Fruit fly (Drosophila melanogaster): ENCODE results near the gene senju.

Gene senju

dm6 chr2L:5031399-5031798 lies 21.2 kb upstream of the senju start:
- TF ChIP-seq CG13204 (GFP tag; optimal IDR thresholded peaks at IDR 0.05) (no peak), CG32121 (GFP tag; IDR thresholded peaks at IDR 0.05) (no peak), CG34367 (tag; optimal IDR thresholded peaks at IDR 0.05) (no peak), fd96Ca (GFP tag; IDR thresholded peaks at IDR 0.05) (no peak), CG4496 (GFP tag; IDR thresholded peaks at IDR 0.05) (no peak), CG8301 (tag; optimal IDR thresholded peaks at IDR 0.05) (no peak), Snoo (tag; optimal IDR thresholded peaks at IDR 0.05) (no peak), gl (tag; optimal IDR thresholded peaks at IDR 0.05) (no peak), Ets98B (GFP tag; IDR thresholded peaks at IDR 0.05) (no peak), D1 (tag; optimal IDR thresholded peaks at IDR 0.05) (no peak), EcR (GFP tag; optimal IDR thresholded peaks at IDR 0.05) (no peak), CG8159 (tag; optimal IDR thresholded peaks at IDR 0.05) (no peak), CG10348 (GFP tag; IDR thresholded peaks at IDR 0.05) (no peak), CG9948 (tag; optimal IDR thresholded peaks at IDR 0.05) (no peak), CG14655 (GFP tag; optimal IDR thresholded peaks at IDR 0.05) (no peak), CG17806 (tag; optimal IDR thresholded peaks at IDR 0.05) (no peak), Pif1A (GFP tag; optimal IDR thresholded peaks at IDR 0.05) (no peak), Pif1B (GFP tag; optimal IDR thresholded peaks at IDR 0.05) (no peak)

- no peak for TF ChIP-seq Snoo (tag; optimal IDR thresholded peaks at IDR 0.05)
- TF ChIP-seq CG15710 (tag; optimal IDR thresholded peaks at IDR 0.05), result no peak
- no peak for TF ChIP-seq D1 (tag; optimal IDR thresholded peaks at IDR 0.05)
- TF ChIP-seq CG34367 (tag; optimal IDR thresholded peaks at IDR 0.05), result no peak
- no peak for TF ChIP-seq CG14655 (GFP tag; optimal IDR thresholded peaks at IDR 0.05)
- TF ChIP-seq EcR (GFP tag; optimal IDR thresholded peaks at IDR 0.05), result no peak
- no peak for TF ChIP-seq CG9948 (tag; optimal IDR thresholded peaks at IDR 0.05)
- no peak for TF ChIP-seq Ets98B (GFP tag; IDR thresholded peaks at IDR 0.05)
- TF ChIP-seq CG17806 (tag; optimal IDR thresholded peaks at IDR 0.05), result no peak
- no peak for TF ChIP-seq CG8301 (tag; optimal IDR thresholded peaks at IDR 0.05)
- TF ChIP-seq CG32121 (GFP tag; IDR thresholded peaks at IDR 0.05), result no peak
- no peak for TF ChIP-seq Pif1A (GFP tag; optimal IDR thresholded peaks at IDR 0.05)
- no peak for TF ChIP-seq CG10348 (GFP tag; IDR thresholded peaks at IDR 0.05)
- TF ChIP-seq fd96Ca (GFP tag; IDR thresholded peaks at IDR 0.05), result no peak
- TF ChIP-seq rn (GFP tag; IDR thresholded peaks at IDR 0.05), result no peak
- no peak for TF ChIP-seq Pif1B (GFP tag; optimal IDR thresholded peaks at IDR 0.05)
- TF ChIP-seq CG4496 (GFP tag; IDR thresholded peaks at IDR 0.05), result no peak
These were observed 20.8 kb upstream of the senju start for dm6 chr2L:5031886-5032285.

- TF ChIP-seq CG14655 (GFP tag; optimal IDR thresholded peaks at IDR 0.05) (no peak), CG13204 (GFP tag; optimal IDR thresholded peaks at IDR 0.05) (no peak), CG17806 (tag; optimal IDR thresholded peaks at IDR 0.05) (no peak), CG12605 (GFP tag; IDR thresholded peaks at IDR 0.05) (no peak), CG8159 (tag; optimal IDR thresholded peaks at IDR 0.05) (no peak), Pif1A (GFP tag; optimal IDR thresholded peaks at IDR 0.05) (no peak), gl (tag; optimal IDR thresholded peaks at IDR 0.05) (no peak), CG32121 (GFP tag; IDR thresholded peaks at IDR 0.05) (no peak), rn (GFP tag; IDR thresholded peaks at IDR 0.05) (no peak), Snoo (tag; optimal IDR thresholded peaks at IDR 0.05) (no peak), fd96Ca (GFP tag; IDR thresholded peaks at IDR 0.05) (no peak), CG8301 (tag; optimal IDR thresholded peaks at IDR 0.05) (no peak), CG15710 (tag; optimal IDR thresholded peaks at IDR 0.05) (no peak), CG4496 (GFP tag; IDR thresholded peaks at IDR 0.05) (no peak), CG34367 (tag; optimal IDR thresholded peaks at IDR 0.05) (no peak), CG10348 (GFP tag; IDR thresholded peaks at IDR 0.05) (no peak), D1 (tag; optimal IDR thresholded peaks at IDR 0.05) (no peak), CG9948 (tag; optimal IDR thresholded peaks at IDR 0.05) (no peak), EcR (GFP tag; optimal IDR thresholded peaks at IDR 0.05) (no peak), Pif1B (GFP tag; optimal IDR thresholded peaks at IDR 0.05) (no peak)
These were observed 16.5 kb upstream of the senju start for dm6 chr2L:5036120-5036519.

dm6 chr2L:5037402-5037860 lies 15.2 kb upstream of the senju start, which contains the start of the genes CG14042 and SP555:
Gene CG14042, plus strand, starts transcription at chr2L:5037709.
Gene SP555, plus strand, starts transcription at chr2L:5037709.
- TF ChIP-seq fd96Ca (GFP tag; IDR thresholded peaks at IDR 0.05) (0 out of 3 replicates have a peak, but pooled peaks have one; percentile 18), CG8159 (tag; optimal IDR thresholded peaks at IDR 0.05) (no peak)

- TF ChIP-seq CG8159 (tag; optimal IDR thresholded peaks at IDR 0.05) (peak; percentile 14), Ets98B (GFP tag; IDR thresholded peaks at IDR 0.05) (no peak)
These were observed 10.6 kb upstream of the senju start for dm6 chr2L:5042076-5042475.

- TF ChIP-seq CG9948 (tag; optimal IDR thresholded peaks at IDR 0.05), result no peak
- TF ChIP-seq rn (GFP tag; IDR thresholded peaks at IDR 0.05), result no peak
- TF ChIP-seq CG14655 (GFP tag; optimal IDR thresholded peaks at IDR 0.05), result peak; percentile 1
- peak; percentile 0 for TF ChIP-seq Pif1B (GFP tag; optimal IDR thresholded peaks at IDR 0.05)
- TF ChIP-seq CG10348 (GFP tag; IDR thresholded peaks at IDR 0.05), result no peak
- no peak for TF ChIP-seq EcR (GFP tag; optimal IDR thresholded peaks at IDR 0.05)
- peak; percentile 6 for TF ChIP-seq Snoo (tag; optimal IDR thresholded peaks at IDR 0.05)
- peak; percentile 5 for TF ChIP-seq Ets98B (GFP tag; IDR thresholded peaks at IDR 0.05)
- peak; percentile 41; the same call in 2 of the 3 replicates for TF ChIP-seq CG4496 (GFP tag; IDR thresholded peaks at IDR 0.05)
- TF ChIP-seq CG32121 (GFP tag; IDR thresholded peaks at IDR 0.05), result no peak
- TF ChIP-seq CG17806 (tag; optimal IDR thresholded peaks at IDR 0.05), result no peak
- TF ChIP-seq CG8159 (tag; optimal IDR thresholded peaks at IDR 0.05), result peak; percentile 32
- peak; percentile 18 for TF ChIP-seq CG15710 (tag; optimal IDR thresholded peaks at IDR 0.05)
- TF ChIP-seq fd96Ca (GFP tag; IDR thresholded peaks at IDR 0.05), result 0 out of 3 replicates have a peak, but pooled peaks have one; percentile 43
- TF ChIP-seq CG8301 (tag; optimal IDR thresholded peaks at IDR 0.05), result no peak
- TF ChIP-seq CG13204 (GFP tag; optimal IDR thresholded peaks at IDR 0.05), result no peak
- no peak for TF ChIP-seq gl (tag; optimal IDR thresholded peaks at IDR 0.05)
- peak; percentile 3 for TF ChIP-seq D1 (tag; optimal IDR thresholded peaks at IDR 0.05)
- no peak for TF ChIP-seq CG34367 (tag; optimal IDR thresholded peaks at IDR 0.05)
- no peak for TF ChIP-seq CG12605 (GFP tag; IDR thresholded peaks at IDR 0.05)
- peak; percentile 7 for TF ChIP-seq Pif1A (GFP tag; optimal IDR thresholded peaks at IDR 0.05)
These were observed 9.6 kb upstream of the senju start, which contains the start of the genes CG33995, CG44000 and CG44001 for dm6 chr2L:5043043-5043442. Gene CG33995, plus strand, starts transcription at chr2L:5043270. Gene CG44000, plus strand, starts transcription at chr2L:5043270. Gene CG44001, plus strand, starts transcription at chr2L:5043270.
